Worm (Caenorhabditis elegans): ENCODE results near the gene ZC239.16.

ce11 chrII:3244070-3244469, 19.0 kb upstream of the ZC239.16 start, which contains the start of gene C17F4.12:
- TF ChIP-seq arid-1 (GFP tag; conservative IDR thresholded peaks at IDR 0.05) (no peak), dpl-1 (GFP tag; optimal IDR thresholded peaks at IDR 0.05) (no peak)

Data from whole organism, L4 larva.